Worm (Caenorhabditis elegans) whole organism, L4 larva: Measurements from ENCODE around the gene F22H10.11.

ENCODE experiments used
- daf-12 ChIP-seq: fragments of 150-350 bp; optimal IDR thresholded peaks from 2 replicates; lab custom pipeline; 2014; ENCODE audit warnings: missing biosample characterization, missing genetic modification reagents, missing genetic modification characterization
- fkh-10 ChIP-seq: fragments of 150-350 bp; optimal IDR thresholded peaks from 2 replicates; lab custom pipeline; 2014; ENCODE audit warnings: missing biosample characterization, missing genetic modification reagents, missing genetic modification characterization
- fos-1 ChIP-seq: fragments of 150-350 bp; optimal IDR thresholded peaks from 2 replicates; lab custom pipeline; 2014; ENCODE audit warnings: missing biosample characterization, missing genetic modification characterization
- mdl-1 ChIP-seq, 2 experiments: fragments of 150-350 bp in 1 of 2; sonication (generic microtip) in 1 of 2; optimal IDR thresholded peaks; 2 replicates each; lab custom pipeline; 2014 to 2017; ENCODE audit warnings: missing biosample characterization in 2 of 2, missing genetic modification characterization in 2 of 2
- mep-1 ChIP-seq: fragments of 150-350 bp; sonication (generic microtip); optimal IDR thresholded peaks from 3 replicates; lab custom pipeline; 2014; ENCODE audit warnings: missing biosample characterization, missing genetic modification characterization
- mxl-2 ChIP-seq: fragments of 200-800 bp; sonication (Bioruptor generic); conservative IDR thresholded peaks from 2 replicates; pipeline ENCODE4 v1.3.6; 2022; ENCODE audit warnings: missing genetic modification reagents, missing genetic modification characterization, missing compliant biosample characterization
- nhr-237 ChIP-seq: sonication (generic microtip); optimal IDR thresholded peaks from 2 replicates; lab custom pipeline; 2017; ENCODE audit warnings: missing biosample characterization, missing genetic modification characterization
- spr-1 ChIP-seq: sonication (generic microtip); optimal IDR thresholded peaks from 2 replicates; lab custom pipeline; 2016; ENCODE audit warnings: mild to moderate bottlenecking, missing genetic modification characterization, missing compliant biosample characterization
- tra-1 ChIP-seq: fragments of 200-800 bp; sonication (Bioruptor generic); IDR thresholded peaks from 2 replicates; pipeline ENCODE4 v1.3.6; 2022; ENCODE audit warnings: missing genetic modification reagents, missing genetic modification characterization, missing compliant biosample characterization

ce11 chrX:16660268-16660667 is 27.6 kb downstream of the F22H10.11 start:
- TF ChIP-seq mep-1 (tag; lab: Kevin White, UChicago) (no peak), tra-1 (GFP tag; lab: Robert Waterston, UW) (no peak), nhr-237 (tag; lab: Kevin White, UChicago) (no peak), spr-1 (tag; lab: Kevin White, UChicago) (no peak), fos-1 (tag; lab: Kevin White, UChicago) (no peak), mxl-2 (GFP tag; lab: Robert Waterston, UW) (no peak), fkh-10 (GFP tag; lab: Kevin White, UChicago) (no peak), daf-12 (tag; lab: Kevin White, UChicago) (no peak), mdl-1 (tag; optimal IDR thresholded peaks at IDR 0.05; lab: Kevin White, UChicago) (no peak)
